Worm (Caenorhabditis elegans) whole organism, L2 larva: ENCODE measurements around the gene srg-5.

Source experiments
- C34F6.9 ChIP-seq: fragments of 150-350 bp; optimal IDR thresholded peaks from 2 replicates; lab custom pipeline; 2014; ENCODE audit warnings: missing biosample characterization, missing genetic modification characterization
- F13H6.1 ChIP-seq: sonication (generic microtip); optimal IDR thresholded peaks from 2 replicates; lab custom pipeline; 2016; ENCODE audit warnings: missing genetic modification characterization, missing compliant biosample characterization
- R02D3.7 ChIP-seq: fragments of 150-350 bp; optimal IDR thresholded peaks from 2 replicates; lab custom pipeline; 2014; ENCODE audit warnings: missing biosample characterization, missing genetic modification characterization
- Y55F3AM.14 ChIP-seq: fragments of 200-800 bp; sonication (Bioruptor generic); optimal IDR thresholded peaks from 2 replicates; lab custom pipeline; 2018; ENCODE audit warnings: mild to moderate bottlenecking, missing genetic modification characterization, missing compliant biosample characterization
- ZK546.5 ChIP-seq: sonication (generic microtip); optimal IDR thresholded peaks from 2 replicates; lab custom pipeline; 2017; ENCODE audit warnings: missing biosample characterization, missing genetic modification characterization
- alr-1 ChIP-seq: fragments of 150-350 bp; optimal IDR thresholded peaks from 2 replicates; lab custom pipeline; 2014; ENCODE audit warnings: missing biosample characterization, missing genetic modification characterization
- aly-2 ChIP-seq: fragments of 150-350 bp; optimal IDR thresholded peaks from 2 replicates; lab custom pipeline; 2014; ENCODE audit warnings: missing biosample characterization, missing genetic modification characterization
- ama-1 ChIP-seq: fragments of 150-350 bp; optimal IDR thresholded peaks from 2 replicates; lab custom pipeline; 2018; ENCODE audit warnings: inconsistent platforms
- blmp-1 ChIP-seq: sonication (generic microtip); optimal IDR thresholded peaks from 2 replicates; lab custom pipeline; 2017; ENCODE audit warnings: missing genetic modification characterization, mild to moderate bottlenecking, missing compliant biosample characterization, antibody characterized with exemption, moderate library complexity; ENCODE audit not compliant: insufficient read depth
- ceh-16 ChIP-seq: fragments of 150-350 bp; optimal IDR thresholded peaks from 2 replicates; lab custom pipeline; 2014; ENCODE audit warnings: missing biosample characterization, missing genetic modification characterization
- ceh-82 ChIP-seq: fragments of 150-350 bp; optimal IDR thresholded peaks from 2 replicates; lab custom pipeline; 2014; ENCODE audit warnings: missing biosample characterization, missing genetic modification characterization
- crh-2 ChIP-seq: sonication (generic microtip); optimal IDR thresholded peaks from 2 replicates; lab custom pipeline; 2017; ENCODE audit warnings: missing biosample characterization, missing genetic modification characterization
- dmd-4 ChIP-seq: sonication (generic microtip); optimal IDR thresholded peaks from 2 replicates; lab custom pipeline; 2017; ENCODE audit warnings: missing biosample characterization, missing genetic modification characterization
- egl-27 ChIP-seq: sonication (generic microtip); optimal IDR thresholded peaks from 3 replicates; lab custom pipeline; 2017; ENCODE audit warnings: missing biosample characterization, missing genetic modification reagents, missing genetic modification characterization
- elt-1 ChIP-seq: fragments of 150-350 bp; optimal IDR thresholded peaks from 2 replicates; lab custom pipeline; 2014; ENCODE audit warnings: missing biosample characterization, missing genetic modification characterization
- elt-3 ChIP-seq: sonication (generic microtip); optimal IDR thresholded peaks from 2 replicates; lab custom pipeline; 2017; ENCODE audit warnings: missing biosample characterization, missing genetic modification characterization
- fos-1 ChIP-seq: fragments of 150-350 bp; optimal IDR thresholded peaks from 2 replicates; lab custom pipeline; 2014; ENCODE audit warnings: missing biosample characterization, missing genetic modification characterization
- gmeb-1 ChIP-seq: fragments of 150-350 bp; optimal IDR thresholded peaks from 2 replicates; lab custom pipeline; 2014; ENCODE audit warnings: missing biosample characterization, missing genetic modification characterization
- lin-11 ChIP-seq: fragments of 150-350 bp; sonication (generic microtip); optimal IDR thresholded peaks from 2 replicates; lab custom pipeline; 2014; ENCODE audit warnings: missing biosample characterization, missing genetic modification characterization, inconsistent platforms, mixed read lengths
- lin-13 ChIP-seq: fragments of 150-350 bp; optimal IDR thresholded peaks from 2 replicates; lab custom pipeline; 2014; ENCODE audit warnings: missing biosample characterization, missing genetic modification reagents, missing genetic modification characterization
- lin-39 ChIP-seq: fragments of 150-350 bp; optimal IDR thresholded peaks from 2 replicates; lab custom pipeline; 2014; ENCODE audit warnings: missing biosample characterization, missing genetic modification reagents, missing genetic modification characterization
- lsy-2 ChIP-seq, 2 experiments: fragments of 150-350 bp in 1 of 2; sonication (generic microtip) in 1 of 2; optimal IDR thresholded peaks; 2 replicates each; lab custom pipeline; 2014 to 2017; ENCODE audit warnings: missing biosample characterization in 2 of 2, missing genetic modification characterization in 2 of 2
- mab-5 ChIP-seq: fragments of 150-350 bp; optimal IDR thresholded peaks from 2 replicates; lab custom pipeline; 2014; ENCODE audit warnings: missing biosample characterization, missing genetic modification characterization
- mbf-1 ChIP-seq: sonication (generic microtip); optimal IDR thresholded peaks from 2 replicates; lab custom pipeline; 2017; ENCODE audit warnings: missing biosample characterization, missing genetic modification characterization
- mdl-1 ChIP-seq, 2 experiments: fragments of 150-350 bp in 1 of 2; sonication (generic microtip) in 1 of 2; optimal IDR thresholded peaks; 2 replicates each; lab custom pipeline; 2017; ENCODE audit warnings: missing biosample characterization in 2 of 2, missing genetic modification characterization in 2 of 2
- nhr-10 ChIP-seq: sonication (generic microtip); optimal IDR thresholded peaks from 2 replicates; lab custom pipeline; 2017; ENCODE audit warnings: missing biosample characterization, missing genetic modification characterization
- nhr-11 ChIP-seq: fragments of 150-350 bp; optimal IDR thresholded peaks from 2 replicates; lab custom pipeline; 2014; ENCODE audit warnings: missing biosample characterization, missing genetic modification characterization
- nhr-12 ChIP-seq: fragments of 150-350 bp; optimal IDR thresholded peaks from 2 replicates; lab custom pipeline; 2014; ENCODE audit warnings: missing biosample characterization, missing genetic modification characterization
- nhr-129 ChIP-seq: fragments of 150-350 bp; optimal IDR thresholded peaks from 2 replicates; lab custom pipeline; 2014; ENCODE audit warnings: missing biosample characterization, missing genetic modification characterization
- nhr-21 ChIP-seq: fragments of 150-350 bp; optimal IDR thresholded peaks from 2 replicates; lab custom pipeline; 2014; ENCODE audit warnings: missing biosample characterization, missing genetic modification characterization
- nhr-23 ChIP-seq: fragments of 150-350 bp; optimal IDR thresholded peaks from 2 replicates; lab custom pipeline; 2014; ENCODE audit warnings: missing biosample characterization, missing genetic modification reagents, missing genetic modification characterization
- nhr-237 ChIP-seq: fragments of 150-350 bp; optimal IDR thresholded peaks from 2 replicates; lab custom pipeline; 2014; ENCODE audit warnings: missing biosample characterization, missing genetic modification characterization
- nhr-25 ChIP-seq: fragments of 150-350 bp; sonication (generic microtip); optimal IDR thresholded peaks from 3 replicates; lab custom pipeline; 2014; ENCODE audit warnings: missing biosample characterization, missing genetic modification characterization
- nhr-6 ChIP-seq: fragments of 150-350 bp; optimal IDR thresholded peaks from 2 replicates; lab custom pipeline; 2014; ENCODE audit warnings: missing biosample characterization, missing genetic modification characterization
- nhr-77 ChIP-seq: fragments of 150-350 bp; optimal IDR thresholded peaks from 2 replicates; lab custom pipeline; 2014; ENCODE audit warnings: missing biosample characterization, missing genetic modification characterization
- peb-1 ChIP-seq: fragments of 150-350 bp; optimal IDR thresholded peaks from 2 replicates; lab custom pipeline; 2014; ENCODE audit warnings: missing biosample characterization, missing genetic modification characterization
- sem-4 ChIP-seq: fragments of 150-350 bp; optimal IDR thresholded peaks from 2 replicates; lab custom pipeline; 2014; ENCODE audit warnings: missing biosample characterization, missing genetic modification reagents, missing genetic modification characterization
- skn-1 ChIP-seq: sonication (generic microtip); optimal IDR thresholded peaks from 2 replicates; lab custom pipeline; 2017; ENCODE audit warnings: missing biosample characterization, missing genetic modification characterization
- sma-3 ChIP-seq: sonication (generic microtip); optimal IDR thresholded peaks from 2 replicates; lab custom pipeline; 2016; ENCODE audit warnings: missing genetic modification reagents, missing genetic modification characterization, missing compliant biosample characterization
- sma-9 ChIP-seq, 2 experiments: fragments of 150-350 bp in 1 of 2; sonication (generic microtip) in 1 of 2; optimal IDR thresholded peaks; 2 replicates each; lab custom pipeline; 2014 to 2016; ENCODE audit warnings: missing genetic modification characterization in 2 of 2, mild to moderate bottlenecking in 1 of 2, missing biosample characterization in 1 of 2, missing compliant biosample characterization in 1 of 2, missing genetic modification reagents in 1 of 2, moderate library complexity in 1 of 2
- snpc-4 ChIP-seq: fragments of 150-350 bp; optimal IDR thresholded peaks from 2 replicates; lab custom pipeline; 2014; ENCODE audit warnings: missing biosample characterization, missing genetic modification characterization
- unc-39 ChIP-seq: fragments of 150-350 bp; optimal IDR thresholded peaks from 2 replicates; lab custom pipeline; 2014; ENCODE audit warnings: missing biosample characterization, missing genetic modification characterization
- unc-55 ChIP-seq: fragments of 150-350 bp; sonication (generic microtip); optimal IDR thresholded peaks from 3 replicates; lab custom pipeline; 2014; ENCODE audit warnings: missing biosample characterization, missing genetic modification reagents, missing genetic modification characterization
- unc-62 ChIP-seq: fragments of 150-350 bp; optimal IDR thresholded peaks from 2 replicates; lab custom pipeline; 2014; ENCODE audit warnings: missing biosample characterization, missing genetic modification reagents, missing genetic modification characterization
- zag-1 ChIP-seq: fragments of 150-350 bp; optimal IDR thresholded peaks from 2 replicates; lab custom pipeline; 2014; ENCODE audit warnings: missing biosample characterization, missing genetic modification characterization
- ztf-1 ChIP-seq: fragments of 200-800 bp; sonication (Bioruptor generic); conservative IDR thresholded peaks from 2 replicates; pipeline ENCODE4 v1.3.6; 2022; ENCODE audit warnings: missing genetic modification characterization, missing compliant biosample characterization
- ztf-11 ChIP-seq: sonication (generic microtip); optimal IDR thresholded peaks from 2 replicates; lab custom pipeline; 2017; ENCODE audit warnings: missing biosample characterization, missing genetic modification characterization
- ztf-4 ChIP-seq: fragments of 150-350 bp; optimal IDR thresholded peaks from 2 replicates; lab custom pipeline; 2014; ENCODE audit warnings: missing biosample characterization, missing genetic modification characterization

The srg-5 gene

DNA sequence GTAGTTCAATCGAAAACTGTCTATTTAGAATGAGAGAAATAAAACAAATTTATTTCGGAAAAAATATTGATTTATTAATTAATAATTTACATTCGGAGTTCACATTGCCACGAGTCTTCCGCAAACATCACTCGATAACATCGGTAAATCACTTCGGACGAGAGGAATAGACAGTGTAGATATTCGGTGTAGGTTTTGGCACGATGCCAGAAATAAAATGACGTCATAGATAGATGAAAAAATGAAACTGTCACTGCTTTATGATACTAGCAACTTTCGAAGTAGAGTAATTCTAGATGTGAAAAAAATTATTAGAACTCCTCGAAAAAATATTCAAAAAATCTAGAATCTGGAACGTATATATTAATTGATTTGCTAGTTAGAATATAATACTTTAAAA, 15.1 kb upstream of the srg-5 start:
- peak; percentile 3 for TF ChIP-seq sma-9 (GFP tag; optimal IDR thresholded peaks at IDR 0.05; lab: Kevin White, UChicago)
- TF ChIP-seq sma-9 (tag; optimal IDR thresholded peaks at IDR 0.05; lab: Kevin White, UChicago) = no peak
- no peak for TF ChIP-seq mbf-1 (tag; lab: Kevin White, UChicago)
- TF ChIP-seq, all 48 proteins: peak for 1

DNA sequence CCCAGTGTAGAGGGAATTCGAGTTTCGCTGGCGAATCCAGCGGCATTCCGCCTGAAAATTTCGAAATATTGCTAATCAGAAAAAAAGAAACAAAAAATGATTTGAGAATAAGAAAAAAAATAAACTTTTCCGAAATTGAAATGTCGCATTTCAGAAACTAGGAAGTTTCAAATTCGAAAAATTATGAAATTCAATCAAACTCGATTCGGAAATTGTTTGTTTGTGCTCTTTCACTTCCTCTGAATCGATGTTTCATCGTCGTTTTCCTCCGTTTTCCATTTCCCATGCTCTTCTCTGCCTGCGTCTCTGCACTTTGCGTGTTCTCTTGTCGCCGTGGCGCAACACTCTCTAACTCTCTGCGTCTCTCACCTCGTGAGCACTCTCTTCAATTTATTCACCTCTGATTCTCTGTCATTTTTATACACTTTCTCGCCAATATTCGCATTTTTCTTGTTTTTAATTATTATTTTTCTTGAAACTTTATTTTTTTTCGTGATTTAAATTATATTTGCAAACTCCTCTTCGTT, 14.0 kb upstream of the srg-5 start, which contains the start of gene C18F10.7:
C18F10.7 (minus strand) TSS at position 51 of the 527 bp plus-strand sequence.
- TF ChIP-seq nhr-23 (tag; lab: Kevin White, UChicago) (no peak), skn-1 (tag; lab: Kevin White, UChicago) (no peak), ceh-16 (tag; lab: Kevin White, UChicago) (no peak), mbf-1 (tag; lab: Kevin White, UChicago) (no peak), fos-1 (tag; lab: Kevin White, UChicago) (peak; percentile 54), nhr-6 (tag; lab: Kevin White, UChicago) (no peak), zag-1 (tag; lab: Kevin White, UChicago) (no peak), nhr-129 (peak; percentile 57), unc-62 (GFP tag; lab: Kevin White, UChicago) (no peak), ama-1 (no peak), F13H6.1 (tag; lab: Kevin White, UChicago) (peak; percentile 70), sem-4 (tag; lab: Kevin White, UChicago) (peak; percentile 80), unc-39 (tag; lab: Kevin White, UChicago) (no peak), nhr-11 (tag; lab: Kevin White, UChicago) (no peak), nhr-12 (tag; lab: Kevin White, UChicago) (no peak), nhr-21 (tag; lab: Kevin White, UChicago) (no peak), nhr-10 (no peak), ztf-11 (tag; lab: Kevin White, UChicago) (no peak), blmp-1 (tag; lab: Kevin White, UChicago) (no peak), elt-3 (tag; lab: Kevin White, UChicago) (no peak), dmd-4 (tag; lab: Kevin White, UChicago) (no peak), Y55F3AM.14 (GFP tag; lab: Kevin White, UChicago) (no peak), C34F6.9 (peak; percentile 87), peb-1 (tag; lab: Kevin White, UChicago) (no peak), mdl-1 (tag; optimal IDR thresholded peaks at IDR 0.05; lab: Kevin White, UChicago) (peak; percentile 85 to 90), unc-55 (GFP tag; lab: Kevin White, UChicago) (peak; percentile 74), sma-3 (GFP tag; lab: Kevin White, UChicago) (peak; percentile 30), R02D3.7 (tag; lab: Kevin White, UChicago) (peak; percentile 2), lin-13 (GFP tag; lab: Kevin White, UChicago) (peak; percentile 49), sma-9 (GFP tag; optimal IDR thresholded peaks at IDR 0.05; lab: Kevin White, UChicago) (peak; percentile 91), sma-9 (tag; optimal IDR thresholded peaks at IDR 0.05; lab: Kevin White, UChicago) (no peak), ztf-4 (tag; lab: Kevin White, UChicago) (no peak), nhr-77 (tag; lab: Kevin White, UChicago) (no peak), aly-2 (no peak), crh-2 (peak; percentile 66), lin-39 (no peak), ZK546.5 (tag; lab: Kevin White, UChicago) (no peak), lin-11 (tag; lab: Kevin White, UChicago) (no peak), gmeb-1 (peak; percentile 63), snpc-4 (tag; lab: Kevin White, UChicago) (peak; percentile 25), elt-1 (tag; lab: Kevin White, UChicago) (no peak), lsy-2 (tag; optimal IDR thresholded peaks at IDR 0.05; lab: Kevin White, UChicago) (peak in 1 of 2 experiments; percentile 80), egl-27 (tag; lab: Kevin White, UChicago) (peak; percentile 55), nhr-237 (tag; lab: Kevin White, UChicago) (no peak), nhr-25 (no peak), mab-5 (tag; lab: Kevin White, UChicago) (peak; percentile 61), ceh-82 (tag; lab: Kevin White, UChicago) (no peak), ztf-1 (GFP tag; lab: Robert Waterston, UW) (no peak), alr-1 (tag; lab: Kevin White, UChicago) (no peak)
